Fruit fly (Drosophila melanogaster) whole organism, embryonic: ENCODE results near the gene CG43815.

Experiments used
- ATbp ChIP-seq: fragments of 200-800 bp; sonication (Bioruptor generic); optimal IDR thresholded peaks from 2 replicates; lab custom pipeline; 2017; ENCODE audit warnings: missing biosample characterization, mild to moderate bottlenecking, missing genetic modification characterization, missing genetic modification reagents
- Bgb ChIP-seq: fragments of 200-800 bp; sonication (Bioruptor generic); IDR thresholded peaks from 2 replicates; pipeline ENCODE4 v1.3.6; 2022; ENCODE audit warnings: missing biosample characterization, missing genetic modification characterization; ENCODE audit not compliant: partially characterized antibody
- CG10431 ChIP-seq: fragments of 200-800 bp; sonication (Bioruptor generic); optimal IDR thresholded peaks from 3 replicates; lab custom pipeline; 2018; ENCODE audit warnings: missing biosample characterization, mild to moderate bottlenecking, missing genetic modification characterization
- CG11696 ChIP-seq: fragments of 200-800 bp; sonication (Bioruptor generic); IDR thresholded peaks from 2 replicates; pipeline ENCODE4 v1.3.6; 2022; ENCODE audit warnings: missing biosample characterization, missing genetic modification characterization
- CG1233 ChIP-seq: fragments of 200-800 bp; sonication (Bioruptor generic); optimal IDR thresholded peaks from 4 replicates; lab custom pipeline; 2018; ENCODE audit warnings: missing biosample characterization, mild to moderate bottlenecking, missing genetic modification characterization
- CG13287 ChIP-seq: fragments of 200-800 bp; sonication (Bioruptor generic); IDR thresholded peaks from 2 replicates; pipeline ENCODE4 v1.3.6; 2022; ENCODE audit warnings: missing biosample characterization, missing genetic modification characterization; ENCODE audit not compliant: partially characterized antibody
- CG14050 ChIP-seq: fragments of 200-800 bp; sonication (Bioruptor generic); IDR thresholded peaks from 3 replicates; pipeline ENCODE4 v1.3.6; 2022; ENCODE audit warnings: missing biosample characterization, missing genetic modification characterization
- CG14710 ChIP-seq: fragments of 200-800 bp; sonication (Bioruptor generic); optimal IDR thresholded peaks from 3 replicates; lab custom pipeline; 2019; ENCODE audit warnings: missing biosample characterization, mild to moderate bottlenecking, missing genetic modification characterization, moderate library complexity
- CG14965 ChIP-seq: fragments of 200-800 bp; sonication (Bioruptor generic); optimal IDR thresholded peaks from 2 replicates; lab custom pipeline; 2016; ENCODE audit warnings: missing biosample characterization, missing genetic modification characterization, borderline replicate concordance
- CG15073 ChIP-seq: fragments of 200-800 bp; sonication (Bioruptor generic); optimal IDR thresholded peaks from 2 replicates; lab custom pipeline; 2016; ENCODE audit warnings: missing biosample characterization, missing genetic modification characterization
- CG1603 ChIP-seq: fragments of 200-800 bp; sonication (Bioruptor generic); optimal IDR thresholded peaks from 2 replicates; lab custom pipeline; 2019; ENCODE audit warnings: missing biosample characterization, mild to moderate bottlenecking, missing genetic modification characterization, moderate library complexity
- CG17361 ChIP-seq: fragments of 200-800 bp; sonication (Bioruptor generic); IDR thresholded peaks from 3 replicates; pipeline ENCODE4 v1.3.6; 2022; ENCODE audit warnings: missing biosample characterization, missing genetic modification characterization
- CG17829 ChIP-seq: fragments of 200-800 bp; optimal IDR thresholded peaks from 2 replicates; lab custom pipeline; 2019; ENCODE audit warnings: missing biosample characterization, mild to moderate bottlenecking, missing genetic modification characterization, moderate library complexity
- CG2199 ChIP-seq: fragments of 200-800 bp; sonication (Bioruptor generic); IDR thresholded peaks from 3 replicates; pipeline ENCODE4 v1.3.6; 2022; ENCODE audit warnings: missing biosample characterization, missing genetic modification characterization
- CG31365 ChIP-seq: fragments of 200-800 bp; sonication (Bioruptor generic); optimal IDR thresholded peaks from 2 replicates; lab custom pipeline; 2018; ENCODE audit warnings: missing biosample characterization, mild to moderate bottlenecking, missing genetic modification characterization
- CG31388 ChIP-seq: fragments of 200-800 bp; sonication (Bioruptor generic); optimal IDR thresholded peaks from 2 replicates; lab custom pipeline; 2016; ENCODE audit warnings: missing biosample characterization, missing genetic modification characterization
- CG3995 ChIP-seq: fragments of 200-800 bp; sonication (Bioruptor generic); optimal IDR thresholded peaks from 3 replicates; lab custom pipeline; 2016; ENCODE audit warnings: missing biosample characterization, missing genetic modification characterization
- CG4424 ChIP-seq: fragments of 200-800 bp; sonication (Bioruptor generic); optimal IDR thresholded peaks from 3 replicates; lab custom pipeline; 2016; ENCODE audit warnings: missing biosample characterization, missing genetic modification characterization
- CG4617 ChIP-seq: fragments of 200-800 bp; sonication (Bioruptor generic); optimal IDR thresholded peaks from 3 replicates; lab custom pipeline; 2016; ENCODE audit warnings: missing biosample characterization, missing genetic modification characterization, borderline replicate concordance
- CG7987 ChIP-seq: fragments of 200-800 bp; sonication (Bioruptor generic); optimal IDR thresholded peaks from 2 replicates; lab custom pipeline; 2018; ENCODE audit warnings: missing biosample characterization, mild to moderate bottlenecking, missing genetic modification characterization, moderate library complexity
- CG8290 ChIP-seq, 3 experiments: fragments of 200-800 bp; sonication (Bioruptor generic); optimal IDR thresholded peaks; 2 replicates each; lab custom pipeline; 2016 to 2019; ENCODE audit warnings: missing biosample characterization in 3 of 3, missing genetic modification characterization in 3 of 3, mild to moderate bottlenecking in 2 of 3, moderate library complexity in 1 of 3
- Fer3 ChIP-seq: fragments of 200-800 bp; sonication (Bioruptor generic); optimal IDR thresholded peaks from 2 replicates; lab custom pipeline; 2018; ENCODE audit warnings: missing biosample characterization, mild to moderate bottlenecking, missing genetic modification characterization, moderate library complexity
- HLH3B ChIP-seq: fragments of 200-800 bp; sonication (Bioruptor generic); IDR thresholded peaks from 2 replicates; pipeline ENCODE4 v1.3.6; 2022; ENCODE audit warnings: missing biosample characterization, missing genetic modification characterization
- Lhr ChIP-seq: fragments of 200-800 bp; sonication (Bioruptor generic); optimal IDR thresholded peaks from 3 replicates; lab custom pipeline; 2017; ENCODE audit warnings: mild to moderate bottlenecking, missing biosample characterization, missing genetic modification reagents, missing genetic modification characterization
- NfI ChIP-seq: fragments of 200-800 bp; sonication (Bioruptor generic); optimal IDR thresholded peaks from 3 replicates; lab custom pipeline; 2018; ENCODE audit warnings: missing biosample characterization, mild to moderate bottlenecking, missing genetic modification characterization, moderate library complexity
- Oli ChIP-seq: fragments of 200-800 bp; sonication (Bioruptor generic); optimal IDR thresholded peaks from 2 replicates; lab custom pipeline; 2018; ENCODE audit warnings: missing biosample characterization, mild to moderate bottlenecking, missing genetic modification characterization, moderate library complexity
- Ptx1 ChIP-seq: fragments of 200-800 bp; sonication (Bioruptor generic); IDR thresholded peaks from 2 replicates; pipeline ENCODE4 v1.3.6; 2022; ENCODE audit warnings: missing biosample characterization, missing genetic modification characterization
- Vsx1 ChIP-seq: fragments of 200-800 bp; sonication (Bioruptor generic); optimal IDR thresholded peaks from 2 replicates; lab custom pipeline; 2017; ENCODE audit warnings: missing biosample characterization, mild to moderate bottlenecking, missing genetic modification characterization, missing genetic modification reagents
- ara ChIP-seq: fragments of 200-800 bp; sonication (Bioruptor generic); IDR thresholded peaks from 2 replicates; pipeline ENCODE4 v1.3.6; 2022; ENCODE audit warnings: missing biosample characterization, missing genetic modification characterization
- ci ChIP-seq: fragments of 200-800 bp; sonication (Bioruptor generic); IDR thresholded peaks from 3 replicates; pipeline ENCODE4 v1.3.6; 2022; ENCODE audit warnings: missing biosample characterization, missing genetic modification characterization
- cwo ChIP-seq: fragments of 200-800 bp; sonication (Bioruptor generic); optimal IDR thresholded peaks from 3 replicates; lab custom pipeline; 2017; ENCODE audit warnings: missing biosample characterization, missing genetic modification characterization, mild to moderate bottlenecking, moderate library complexity, missing genetic modification reagents
- dysf ChIP-seq: fragments of 200-800 bp; sonication (Bioruptor generic); IDR thresholded peaks from 3 replicates; pipeline ENCODE4 v1.3.6; 2022; ENCODE audit warnings: missing biosample characterization, missing genetic modification characterization
- fru ChIP-seq: fragments of >200 bp; optimal IDR thresholded peaks from 2 replicates; lab custom pipeline; 2017
- inv ChIP-seq: fragments of 200-800 bp; sonication (Bioruptor generic); IDR thresholded peaks from 2 replicates; pipeline ENCODE4 v1.3.6; 2022; ENCODE audit warnings: missing biosample characterization, missing genetic modification characterization; ENCODE audit not compliant: partially characterized antibody
- kah ChIP-seq: fragments of 200-800 bp; sonication (Bioruptor generic); optimal IDR thresholded peaks from 2 replicates; lab custom pipeline; 2018; ENCODE audit warnings: missing biosample characterization, mild to moderate bottlenecking, missing genetic modification characterization
- nerfin-2 ChIP-seq: fragments of 200-800 bp; sonication (Bioruptor generic); IDR thresholded peaks from 2 replicates; pipeline ENCODE4 v1.3.6; 2022; ENCODE audit warnings: missing biosample characterization, missing genetic modification characterization; ENCODE audit not compliant: partially characterized antibody
- pita ChIP-seq: fragments of 200-800 bp; sonication (Bioruptor generic); optimal IDR thresholded peaks from 2 replicates; lab custom pipeline; 2017; ENCODE audit warnings: missing biosample characterization, mild to moderate bottlenecking, missing genetic modification characterization
- pnt ChIP-seq: fragments of 200-800 bp; sonication (Bioruptor generic); optimal IDR thresholded peaks from 3 replicates; lab custom pipeline; 2016; ENCODE audit warnings: missing biosample characterization, missing genetic modification characterization
- pzg ChIP-seq: fragments of 200-800 bp; sonication (Bioruptor generic); optimal IDR thresholded peaks from 3 replicates; lab custom pipeline; 2018; ENCODE audit warnings: missing biosample characterization, mild to moderate bottlenecking, missing genetic modification characterization, moderate library complexity
- slbo ChIP-seq: fragments of 200-800 bp; sonication (Bioruptor generic); IDR thresholded peaks from 2 replicates; pipeline ENCODE4 v1.3.6; 2022; ENCODE audit warnings: missing biosample characterization, missing genetic modification characterization
- sqz ChIP-seq: fragments of 200-800 bp; sonication (Bioruptor generic); optimal IDR thresholded peaks from 3 replicates; lab custom pipeline; 2018; ENCODE audit warnings: missing biosample characterization, mild to moderate bottlenecking, missing genetic modification characterization
- ssp ChIP-seq: fragments of 200-800 bp; sonication (Bioruptor generic); IDR thresholded peaks from 2 replicates; pipeline ENCODE4 v1.3.6; 2022; ENCODE audit warnings: missing biosample characterization, missing genetic modification characterization
- sug ChIP-seq: fragments of 200-800 bp; optimal IDR thresholded peaks from 2 replicates; lab custom pipeline; 2019; ENCODE audit warnings: missing biosample characterization, mild to moderate bottlenecking, missing genetic modification characterization, moderate library complexity
- trem ChIP-seq: fragments of 200-800 bp; optimal IDR thresholded peaks from 3 replicates; lab custom pipeline; 2019; ENCODE audit warnings: missing biosample characterization, mild to moderate bottlenecking, missing genetic modification characterization, moderate library complexity
- trh ChIP-seq: fragments of 200-800 bp; sonication (Bioruptor generic); optimal IDR thresholded peaks from 2 replicates; lab custom pipeline; 2016; ENCODE audit warnings: missing biosample characterization, missing genetic modification characterization
- vnd ChIP-seq: fragments of 200-800 bp; sonication (Bioruptor generic); IDR thresholded peaks from 3 replicates; pipeline ENCODE4 v1.3.6; 2022; ENCODE audit warnings: missing biosample characterization, missing genetic modification characterization; ENCODE audit not compliant: partially characterized antibody
- wek ChIP-seq: fragments of 200-800 bp; sonication (Bioruptor generic); optimal IDR thresholded peaks from 3 replicates; lab custom pipeline; 2018; ENCODE audit warnings: missing biosample characterization, mild to moderate bottlenecking, missing genetic modification characterization, moderate library complexity
- z ChIP-seq: fragments of 200-800 bp; sonication (Bioruptor generic); IDR thresholded peaks from 3 replicates; pipeline ENCODE4 v1.3.6; 2022; ENCODE audit warnings: missing biosample characterization, missing genetic modification characterization
- zen ChIP-seq: fragments of 200-800 bp; sonication (Bioruptor generic); optimal IDR thresholded peaks from 3 replicates; lab custom pipeline; 2018; ENCODE audit warnings: missing biosample characterization, mild to moderate bottlenecking, missing genetic modification characterization, moderate library complexity

The CG43815 gene

dm6 chr2L:3580668-3581172 lies 4.7 kb downstream of the CG43815 start, which contains the start of gene sob (continued):
- TF ChIP-seq Vsx1 (GFP tag; lab: Kevin White, UChicago) (peak; percentile 30), sqz (GFP tag; lab: Kevin White, UChicago) (no peak), Fer3 (tag; lab: Kevin White, UChicago) (no peak), kah (GFP tag; lab: Kevin White, UChicago) (peak; percentile 55), CG14050 (GFP tag; lab: Robert Waterston, UW) (no peak), ATbp (GFP tag; lab: Kevin White, UChicago) (no peak), CG15073 (no peak), NfI (GFP tag; lab: Kevin White, UChicago) (no peak), trh (GFP tag; lab: Kevin White, UChicago) (no peak), CG14710 (tag; lab: Kevin White, UChicago) (no peak), vnd (GFP tag; lab: Robert Waterston, UW) (0 out of 3 replicates have a peak, but pooled peaks have one; percentile 21), CG14965 (GFP tag; lab: Kevin White, UChicago) (no peak), CG8290 (GFP tag; optimal IDR thresholded peaks at IDR 0.05; lab: Kevin White, UChicago) (no peak), CG8290 (tag; optimal IDR thresholded peaks at IDR 0.05; lab: Kevin White, UChicago) (no peak), nerfin-2 (GFP tag; lab: Robert Waterston, UW) (no peak), slbo (GFP tag; lab: Robert Waterston, UW) (no peak), inv (GFP tag; lab: Robert Waterston, UW) (0 out of 2 replicates have a peak, but pooled peaks have one; percentile 11), CG17829 (peak; percentile 3), Lhr (GFP tag; lab: Kevin White, UChicago) (no peak), Bgb (no peak), CG4424 (no peak), pita (no peak), HLH3B (GFP tag; lab: Robert Waterston, UW) (peak; percentile 37; the same call in 1 of the 2 replicates), CG7987 (peak; percentile 7), trem (no peak), CG4617 (no peak), Oli (tag; lab: Kevin White, UChicago) (no peak), ssp (GFP tag; lab: Robert Waterston, UW) (no peak), CG31365 (tag; lab: Kevin White, UChicago) (no peak), pzg (no peak), pnt (GFP tag; lab: Kevin White, UChicago) (no peak), ara (peak; percentile 54), dysf (no peak), CG10431 (GFP tag; lab: Kevin White, UChicago) (no peak), fru (no peak), ci (GFP tag; lab: Robert Waterston, UW) (peak; percentile 72; the same call in 2 of the 3 replicates), z (peak; percentile 95), wek (no peak), Ptx1 (GFP tag; lab: Robert Waterston, UW) (no peak), CG1603 (tag; lab: Kevin White, UChicago) (no peak), CG13287 (GFP tag; lab: Robert Waterston, UW) (peak; percentile 63), CG3995 (GFP tag; lab: Kevin White, UChicago) (no peak), CG2199 (no peak), CG31388 (GFP tag; lab: Kevin White, UChicago) (no peak), cwo (GFP tag; lab: Kevin White, UChicago) (no peak), CG17361 (GFP tag; lab: Robert Waterston, UW) (no peak), CG1233 (GFP tag; lab: Kevin White, UChicago) (no peak), sug (tag; lab: Kevin White, UChicago) (no peak), CG11696 (GFP tag; lab: Robert Waterston, UW) (0 out of 2 replicates have a peak, but pooled peaks have one; percentile 21), zen (peak; percentile 12)
